Fruit fly (Drosophila melanogaster) whole organism, prepupa: ENCODE data around the gene Fit1.

Source experiments
- CG15336 ChIP-seq: fragments of 200-800 bp; sonication (Bioruptor generic); IDR thresholded peaks from 2 replicates; pipeline ENCODE4 v1.3.6; 2022; ENCODE audit warnings: missing biosample characterization, missing genetic modification characterization
- Eip78C ChIP-seq: fragments of 200-800 bp; sonication (Bioruptor generic); peaks from one replicate; lab custom pipeline; 2016; ENCODE audit warnings: missing biosample characterization, missing genetic modification characterization
- Ets96B ChIP-seq: fragments of 200-800 bp; optimal IDR thresholded peaks from 2 replicates; lab custom pipeline; 2019; ENCODE audit warnings: missing biosample characterization, mild to moderate bottlenecking, missing genetic modification characterization, moderate library complexity
- Met ChIP-seq: fragments of 200-800 bp; sonication (Bioruptor generic); optimal IDR thresholded peaks from 3 replicates; lab custom pipeline; 2016; ENCODE audit warnings: missing biosample characterization, missing genetic modification characterization
- OdsH ChIP-seq: fragments of 200-800 bp; sonication (Bioruptor generic); optimal IDR thresholded peaks from 3 replicates; lab custom pipeline; 2016; ENCODE audit warnings: missing biosample characterization, missing genetic modification characterization
- Sox14 ChIP-seq: fragments of 200-800 bp; sonication (Bioruptor generic); optimal IDR thresholded peaks from 3 replicates; lab custom pipeline; 2016; ENCODE audit warnings: missing biosample characterization, missing genetic modification characterization

- TF ChIP-seq OdsH (GFP tag; lab: Kevin White, UChicago) (no peak), Eip78C (no peak), Ets96B (tag; lab: Kevin White, UChicago) (no peak), Met (no peak), CG15336 (GFP tag; lab: Robert Waterston, UW) (peak; percentile 14; the same call in 1 of the 2 replicates), Sox14 (peak; percentile 75)
Measured at dm6 chr3L:4138804-4139521, 35.6 kb downstream of the Fit1 start, which contains the start of the genes Rop and Ras64B.
